Fruit fly (Drosophila melanogaster) whole organism, prepupa: ENCODE measurements around the gene Syx5.
A peak's percentile ranks its signal among the peaks of the same experiment; 100 is the strongest.

Experiments used
- Blimp-1 ChIP-seq: fragments of 200-800 bp; sonication (Bioruptor generic); optimal IDR thresholded peaks from 3 replicates; lab custom pipeline; 2017; ENCODE audit warnings: missing biosample characterization, missing genetic modification characterization, mild to moderate bottlenecking, moderate library complexity, missing genetic modification reagents
- CG10631 ChIP-seq: fragments of 200-800 bp; sonication (Bioruptor generic); optimal IDR thresholded peaks from 2 replicates; lab custom pipeline; 2016; ENCODE audit warnings: missing biosample characterization, missing genetic modification characterization
- CG10669 ChIP-seq: fragments of 200-800 bp; sonication (Bioruptor generic); optimal IDR thresholded peaks from 3 replicates; lab custom pipeline; 2018; ENCODE audit warnings: missing biosample characterization, mild to moderate bottlenecking, missing genetic modification characterization, moderate library complexity
- CG11762 ChIP-seq: fragments of 200-800 bp; sonication (Bioruptor generic); optimal IDR thresholded peaks from 3 replicates; lab custom pipeline; 2016; ENCODE audit warnings: missing biosample characterization, missing genetic modification characterization; ENCODE audit not compliant: insufficient read depth
- CG11902 ChIP-seq: fragments of 200-800 bp; sonication (Bioruptor generic); optimal IDR thresholded peaks from 3 replicates; lab custom pipeline; 2016; ENCODE audit warnings: missing biosample characterization, missing genetic modification characterization
- CG1621 ChIP-seq: fragments of 200-800 bp; sonication (Bioruptor generic); optimal IDR thresholded peaks from 3 replicates; lab custom pipeline; 2018; ENCODE audit warnings: missing biosample characterization, mild to moderate bottlenecking, missing genetic modification characterization
- CG31627 ChIP-seq: fragments of 200-800 bp; sonication (Bioruptor generic); optimal IDR thresholded peaks from 3 replicates; lab custom pipeline; 2016; ENCODE audit warnings: missing biosample characterization, missing genetic modification characterization
- CG34406 ChIP-seq: fragments of 200-800 bp; sonication (Bioruptor generic); optimal IDR thresholded peaks from 3 replicates; lab custom pipeline; 2016; ENCODE audit warnings: missing biosample characterization, missing genetic modification characterization
- CG3919 ChIP-seq: fragments of 200-800 bp; sonication (Bioruptor generic); optimal IDR thresholded peaks from 3 replicates; lab custom pipeline; 2016; ENCODE audit warnings: missing biosample characterization, missing genetic modification characterization
- CG6163 ChIP-seq: fragments of 200-800 bp; sonication (Bioruptor generic); IDR thresholded peaks from 3 replicates; pipeline ENCODE4 v1.3.6; 2022; ENCODE audit warnings: missing biosample characterization, missing genetic modification characterization
- CG6276 ChIP-seq: fragments of 200-800 bp; sonication (Bioruptor generic); optimal IDR thresholded peaks from 2 replicates; lab custom pipeline; 2017; ENCODE audit warnings: missing biosample characterization, mild to moderate bottlenecking, missing genetic modification characterization
- CG6792 ChIP-seq: fragments of 200-800 bp; sonication (Bioruptor generic); optimal IDR thresholded peaks from 3 replicates; lab custom pipeline; 2016; ENCODE audit warnings: missing biosample characterization, missing genetic modification characterization
- CG6854 ChIP-seq: fragments of 200-800 bp; sonication (Bioruptor generic); optimal IDR thresholded peaks from 2 replicates; lab custom pipeline; 2017; ENCODE audit warnings: missing biosample characterization, mild to moderate bottlenecking, missing genetic modification characterization
- CG7368 ChIP-seq: fragments of 200-800 bp; sonication (Bioruptor generic); optimal IDR thresholded peaks from 3 replicates; lab custom pipeline; 2016; ENCODE audit warnings: missing biosample characterization, missing genetic modification characterization
- CG8119 ChIP-seq: fragments of 200-800 bp; sonication (Bioruptor generic); IDR thresholded peaks from 3 replicates; pipeline ENCODE4 v1.3.6; 2022; ENCODE audit warnings: missing biosample characterization, missing genetic modification characterization
- Eip75B ChIP-seq: fragments of 200-800 bp; sonication (Bioruptor generic); optimal IDR thresholded peaks from 3 replicates; lab custom pipeline; 2016; ENCODE audit warnings: missing biosample characterization, missing genetic modification characterization
- Eip78C ChIP-seq: fragments of 200-800 bp; sonication (Bioruptor generic); peaks from one replicate; lab custom pipeline; 2016; ENCODE audit warnings: missing biosample characterization, missing genetic modification characterization
- Eip93F ChIP-seq: fragments of 200-800 bp; sonication (Bioruptor generic); optimal IDR thresholded peaks from 2 replicates; lab custom pipeline; 2016; ENCODE audit warnings: missing biosample characterization, mild to moderate bottlenecking, missing genetic modification characterization
- Gug ChIP-seq: fragments of 200-800 bp; sonication (Bioruptor generic); IDR thresholded peaks from 2 replicates; pipeline ENCODE4 v1.3.6; 2022; ENCODE audit warnings: missing biosample characterization, missing genetic modification characterization
- Hr4 ChIP-seq: fragments of 200-800 bp; sonication (Bioruptor generic); optimal IDR thresholded peaks from 3 replicates; lab custom pipeline; 2016; ENCODE audit warnings: missing biosample characterization, missing genetic modification characterization
- Lpt ChIP-seq: fragments of 200-800 bp; sonication (Bioruptor generic); optimal IDR thresholded peaks from 3 replicates; lab custom pipeline; 2016; ENCODE audit warnings: missing biosample characterization, missing genetic modification characterization
- OdsH ChIP-seq: fragments of 200-800 bp; sonication (Bioruptor generic); optimal IDR thresholded peaks from 3 replicates; lab custom pipeline; 2016; ENCODE audit warnings: missing biosample characterization, missing genetic modification characterization
- Smox ChIP-seq: fragments of 200-800 bp; sonication (Bioruptor generic); optimal IDR thresholded peaks from 3 replicates; lab custom pipeline; 2016; ENCODE audit warnings: missing biosample characterization, missing genetic modification characterization
- Sox102F ChIP-seq: fragments of 200-800 bp; sonication (Bioruptor generic); optimal IDR thresholded peaks from 2 replicates; lab custom pipeline; 2016; ENCODE audit warnings: missing biosample characterization, mild to moderate bottlenecking, missing genetic modification characterization
- Sox15 ChIP-seq: fragments of 200-800 bp; sonication (Bioruptor generic); optimal IDR thresholded peaks from 3 replicates; lab custom pipeline; 2016; ENCODE audit warnings: missing biosample characterization, missing genetic modification characterization
- achi ChIP-seq: fragments of 200-800 bp; sonication (Bioruptor generic); optimal IDR thresholded peaks from 3 replicates; lab custom pipeline; 2016; ENCODE audit warnings: missing biosample characterization, missing genetic modification characterization
- acj6 ChIP-seq: fragments of 200-800 bp; sonication (Bioruptor generic); optimal IDR thresholded peaks from 3 replicates; lab custom pipeline; 2016; ENCODE audit warnings: missing biosample characterization, missing genetic modification characterization
- cyc ChIP-seq: fragments of 200-800 bp; sonication (Bioruptor generic); optimal IDR thresholded peaks from 3 replicates; lab custom pipeline; 2016; ENCODE audit warnings: missing biosample characterization, missing genetic modification characterization
- dac ChIP-seq: fragments of 200-800 bp; sonication (Bioruptor generic); optimal IDR thresholded peaks from 2 replicates; lab custom pipeline; 2017; ENCODE audit warnings: missing biosample characterization, mild to moderate bottlenecking, missing genetic modification characterization
- dsx ChIP-seq: fragments of 200-800 bp; optimal IDR thresholded peaks from 3 replicates; lab custom pipeline; 2019; ENCODE audit warnings: missing biosample characterization, mild to moderate bottlenecking, missing genetic modification characterization, moderate library complexity; ENCODE audit not compliant: poor library complexity, severe bottlenecking
- eg ChIP-seq: fragments of 200-800 bp; sonication (Bioruptor generic); IDR thresholded peaks from 3 replicates; pipeline ENCODE4 v1.3.6; 2022; ENCODE audit warnings: missing biosample characterization, missing genetic modification characterization
- esn ChIP-seq: fragments of 200-800 bp; sonication (Bioruptor generic); optimal IDR thresholded peaks from 2 replicates; lab custom pipeline; 2016; ENCODE audit warnings: missing biosample characterization, mild to moderate bottlenecking, missing genetic modification characterization, moderate library complexity
- fd59A ChIP-seq: fragments of 200-800 bp; sonication (Bioruptor generic); optimal IDR thresholded peaks from 2 replicates; lab custom pipeline; 2017; ENCODE audit warnings: missing biosample characterization, mild to moderate bottlenecking, missing genetic modification characterization, missing genetic modification reagents
- fd85E ChIP-seq: fragments of 200-800 bp; sonication (Bioruptor generic); optimal IDR thresholded peaks from 3 replicates; lab custom pipeline; 2016; ENCODE audit warnings: missing biosample characterization, missing genetic modification characterization
- lz ChIP-seq: fragments of 200-800 bp; sonication (Bioruptor generic); optimal IDR thresholded peaks from 3 replicates; lab custom pipeline; 2016; ENCODE audit warnings: missing biosample characterization, missing genetic modification characterization
- net ChIP-seq: fragments of 200-800 bp; sonication (Bioruptor generic); optimal IDR thresholded peaks from 3 replicates; lab custom pipeline; 2016; ENCODE audit warnings: missing biosample characterization, missing genetic modification characterization
- pdm3 ChIP-seq: fragments of 200-800 bp; sonication (Bioruptor generic); optimal IDR thresholded peaks from 3 replicates; lab custom pipeline; 2016; ENCODE audit warnings: missing biosample characterization, missing genetic modification characterization
- salr ChIP-seq, 2 experiments: fragments of 200-800 bp; sonication (Bioruptor generic); optimal IDR thresholded peaks; 3 replicates each; lab custom pipeline; 2016 to 2018; ENCODE audit warnings: missing biosample characterization in 2 of 2, missing genetic modification characterization in 2 of 2, mild to moderate bottlenecking in 1 of 2
- svp ChIP-seq: fragments of 200-800 bp; sonication (Bioruptor generic); peaks from one replicate; lab custom pipeline; 2016; ENCODE audit warnings: missing biosample characterization, missing genetic modification characterization
- topi ChIP-seq: fragments of 200-800 bp; sonication (Bioruptor generic); optimal IDR thresholded peaks from 3 replicates; lab custom pipeline; 2016; ENCODE audit warnings: missing biosample characterization, missing genetic modification characterization
- vri ChIP-seq: fragments of 200-800 bp; sonication (Bioruptor generic); optimal IDR thresholded peaks from 3 replicates; lab custom pipeline; 2016; ENCODE audit warnings: missing biosample characterization, mild to moderate bottlenecking, missing genetic modification characterization

Gene Syx5

DNA sequence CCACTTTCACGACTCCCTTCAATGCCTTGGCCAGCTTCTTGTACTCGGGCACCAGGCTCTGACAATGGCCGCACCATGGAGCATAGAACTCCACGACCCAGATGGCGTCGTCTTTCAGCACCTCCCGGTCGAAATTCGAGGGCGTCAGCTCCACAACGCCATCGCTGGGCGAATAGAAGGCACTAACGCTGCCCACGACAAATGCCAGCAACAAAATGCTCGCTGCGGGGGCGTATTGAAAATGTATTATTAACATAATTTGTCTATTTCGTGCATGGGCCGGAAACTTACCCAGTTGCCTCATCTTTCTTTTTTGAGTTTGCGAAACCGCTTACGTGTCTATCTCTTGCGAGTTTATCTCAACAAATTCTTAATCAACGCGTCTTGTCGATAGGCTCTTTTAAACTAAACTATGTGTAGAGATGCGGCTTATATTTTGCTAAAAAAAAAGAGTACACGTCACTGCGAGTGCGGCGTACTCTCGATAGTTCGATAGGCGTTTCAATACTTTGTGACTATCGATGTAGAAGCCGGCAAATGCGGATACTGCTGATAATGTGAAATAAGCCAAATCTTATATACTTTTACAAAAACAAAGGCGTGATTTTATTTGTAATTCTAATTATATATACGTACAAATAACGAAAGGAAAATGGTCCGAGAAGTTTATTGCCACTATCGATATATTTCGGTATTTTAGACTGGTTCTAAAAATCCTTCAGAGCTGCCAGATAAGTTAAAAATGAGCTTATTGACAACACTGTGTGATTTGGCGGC, 49.3 kb downstream of the Syx5 start, which contains the start of gene CaBP1:
Gene CaBP1 (minus strand): TSS at position 487 of the 777 bp plus-strand sequence.
- TF ChIP-seq CG6163 (GFP tag; lab: Robert Waterston, UW), result no peak
- no peak for TF ChIP-seq CG34406 (GFP tag; lab: Kevin White, UChicago)
- TF ChIP-seq Eip75B (GFP tag; lab: Kevin White, UChicago), result no peak
- peak; percentile 3 for TF ChIP-seq CG1621
- TF ChIP-seq Eip78C (GFP tag; lab: Kevin White, UChicago), result peak; percentile 19
- no peak for TF ChIP-seq cyc (GFP tag; lab: Kevin White, UChicago)
- TF ChIP-seq Smox (GFP tag; lab: Kevin White, UChicago), result no peak
- TF ChIP-seq CG11902 (GFP tag; lab: Kevin White, UChicago), result no peak
- TF ChIP-seq vri, result peak; percentile 16
- no peak for TF ChIP-seq svp (GFP tag; lab: Kevin White, UChicago)
- TF ChIP-seq fd59A (GFP tag; lab: Kevin White, UChicago), result no peak
- TF ChIP-seq topi (GFP tag; lab: Kevin White, UChicago), result peak; percentile 2
- TF ChIP-seq lz (GFP tag; lab: Kevin White, UChicago), result peak; percentile 21
- TF ChIP-seq net, result no peak
- TF ChIP-seq CG6854 (GFP tag; lab: Kevin White, UChicago), result peak; percentile 38
- TF ChIP-seq eg (GFP tag; lab: Robert Waterston, UW), result no peak
- TF ChIP-seq Hr4 (GFP tag; lab: Kevin White, UChicago), result no peak
- no peak for TF ChIP-seq CG7368
- TF ChIP-seq dac, result no peak
- TF ChIP-seq CG6276, result no peak

DNA sequence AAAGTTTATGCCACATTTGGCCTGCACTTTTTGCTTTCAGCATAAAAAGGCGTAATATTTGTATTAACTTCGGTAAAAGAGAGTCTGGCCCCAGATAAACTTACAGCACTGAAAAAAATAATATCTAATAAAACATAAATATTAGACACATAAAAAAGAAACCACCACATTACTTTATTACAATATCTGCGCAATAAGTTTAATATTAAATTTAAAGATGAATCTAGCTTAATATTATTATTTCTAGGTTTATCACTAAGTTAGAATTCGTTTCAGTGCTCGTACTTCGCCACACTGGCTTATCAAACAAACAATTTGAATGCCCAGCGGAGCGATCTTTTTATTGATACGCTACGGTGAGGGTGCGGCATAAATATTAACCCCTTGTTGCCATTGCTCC, 50.7 kb downstream of the Syx5 start:
- no peak for TF ChIP-seq Sox15 (GFP tag; lab: Kevin White, UChicago)
- TF ChIP-seq Eip78C (GFP tag; lab: Kevin White, UChicago), result peak; percentile 41
- no peak for TF ChIP-seq Lpt (GFP tag; lab: Kevin White, UChicago)
- peak; percentile 4 for TF ChIP-seq CG10669
- TF ChIP-seq CG3919, result no peak
- TF ChIP-seq esn, result peak; percentile 54
- no peak for TF ChIP-seq Blimp-1 (GFP tag; lab: Kevin White, UChicago)
- peak; percentile 10 for TF ChIP-seq acj6 (GFP tag; lab: Kevin White, UChicago)
- peak; percentile 8 for TF ChIP-seq lz (GFP tag; lab: Kevin White, UChicago)
- TF ChIP-seq CG11762 (GFP tag; lab: Kevin White, UChicago), result no peak
- no peak for TF ChIP-seq Eip93F
- no peak for TF ChIP-seq eg (GFP tag; lab: Robert Waterston, UW)
- TF ChIP-seq achi (GFP tag; lab: Kevin White, UChicago), result peak; percentile 11
- TF ChIP-seq svp (GFP tag; lab: Kevin White, UChicago), result peak; percentile 52
- TF ChIP-seq Smox (GFP tag; lab: Kevin White, UChicago), result peak; percentile 44
- peak; percentile 38 for TF ChIP-seq Sox102F (GFP tag; lab: Kevin White, UChicago)
- no peak for TF ChIP-seq CG11902 (GFP tag; lab: Kevin White, UChicago)
- TF ChIP-seq CG8119 (GFP tag; lab: Robert Waterston, UW), result no peak
- no peak for TF ChIP-seq pdm3 (GFP tag; lab: Kevin White, UChicago)
- TF ChIP-seq CG31627 (GFP tag; lab: Kevin White, UChicago), result no peak
- TF ChIP-seq CG6163 (GFP tag; lab: Robert Waterston, UW), result no peak
- no peak for TF ChIP-seq Gug (GFP tag; lab: Robert Waterston, UW)
- TF ChIP-seq salr (GFP tag; optimal IDR thresholded peaks at IDR 0.05; lab: Kevin White, UChicago), result no peak
- peak; percentile 15 for TF ChIP-seq CG10631 (GFP tag; lab: Kevin White, UChicago)
- TF ChIP-seq OdsH (GFP tag; lab: Kevin White, UChicago), result peak; percentile 39
- no peak for TF ChIP-seq Eip75B (GFP tag; lab: Kevin White, UChicago)
- peak; percentile 4 for TF ChIP-seq CG6792
- TF ChIP-seq fd85E (GFP tag; lab: Kevin White, UChicago), result no peak
- no peak for TF ChIP-seq CG7368
- TF ChIP-seq dsx (GFP tag; lab: Kevin White, UChicago), result no peak
- peak; percentile 33 for TF ChIP-seq topi (GFP tag; lab: Kevin White, UChicago)
- TF ChIP-seq cyc (GFP tag; lab: Kevin White, UChicago), result peak; percentile 8
